Worm (Caenorhabditis elegans) whole organism, mixed stage, embryonic: ENCODE results near the gene B0001.4.
"Not testable (repeated sequence)": the region's sequence is repeated elsewhere in the genome, so short reads cannot be mapped to it uniquely, and the experiment has no call there.

Experiments
- M03D4.4 ChIP-seq: sonication (generic microtip); optimal IDR thresholded peaks from 2 replicates; lab custom pipeline; 2017; ENCODE audit warnings: mild to moderate bottlenecking, missing genetic modification characterization, missing compliant biosample characterization
- bed-3 ChIP-seq: fragments of 200-800 bp; sonication (Bioruptor generic); optimal IDR thresholded peaks from 3 replicates; lab custom pipeline; 2018; ENCODE audit warnings: mild to moderate bottlenecking, missing genetic modification characterization, moderate library complexity, missing compliant biosample characterization
- blmp-1 ChIP-seq: fragments of 150-350 bp; optimal IDR thresholded peaks from 2 replicates; lab custom pipeline; 2014; ENCODE audit warnings: missing biosample characterization, missing genetic modification characterization
- ceh-39 ChIP-seq: fragments of 150-350 bp; optimal IDR thresholded peaks from 2 replicates; lab custom pipeline; 2014; ENCODE audit warnings: missing biosample characterization, missing genetic modification characterization
- ceh-43 ChIP-seq: fragments of 200-800 bp; sonication (Bioruptor generic); optimal IDR thresholded peaks from 2 replicates; lab custom pipeline; 2018; ENCODE audit warnings: mild to moderate bottlenecking, missing genetic modification characterization, moderate library complexity, missing compliant biosample characterization
- ceh-83 ChIP-seq: fragments of 200-800 bp; sonication (Bioruptor generic); optimal IDR thresholded peaks from 2 replicates; lab custom pipeline; 2018; ENCODE audit warnings: mild to moderate bottlenecking, missing genetic modification characterization, missing compliant biosample characterization
- ces-1 ChIP-seq: fragments of 150-350 bp; optimal IDR thresholded peaks from 2 replicates; lab custom pipeline; 2014; ENCODE audit warnings: missing biosample characterization, missing genetic modification reagents, missing genetic modification characterization
- cnd-1 ChIP-seq: fragments of 200-800 bp; sonication (Bioruptor generic); optimal IDR thresholded peaks from 2 replicates; lab custom pipeline; 2018; ENCODE audit warnings: mild to moderate bottlenecking, missing genetic modification characterization, missing compliant biosample characterization
- drap-1 ChIP-seq: fragments of 200-800 bp; sonication (Bioruptor generic); optimal IDR thresholded peaks from 3 replicates; lab custom pipeline; 2018; ENCODE audit warnings: mild to moderate bottlenecking, missing genetic modification characterization, missing compliant biosample characterization
- elt-1 ChIP-seq: sonication (generic microtip); optimal IDR thresholded peaks from 2 replicates; lab custom pipeline; 2017; ENCODE audit warnings: missing genetic modification characterization, mild to moderate bottlenecking, missing compliant biosample characterization, antibody characterized with exemption, moderate library complexity, borderline replicate concordance; ENCODE audit not compliant: insufficient read depth
- elt-3 ChIP-seq: fragments of 150-350 bp; optimal IDR thresholded peaks from 2 replicates; lab custom pipeline; 2014; ENCODE audit warnings: missing biosample characterization, missing genetic modification characterization
- flh-1 ChIP-seq: fragments of 200-800 bp; sonication (Bioruptor generic); optimal IDR thresholded peaks from 2 replicates; lab custom pipeline; 2018; ENCODE audit warnings: mild to moderate bottlenecking, missing genetic modification characterization, moderate library complexity, missing compliant biosample characterization
- ham-2 ChIP-seq: fragments of 200-800 bp; sonication (Bioruptor generic); optimal IDR thresholded peaks from 2 replicates; lab custom pipeline; 2018; ENCODE audit warnings: mild to moderate bottlenecking, missing genetic modification characterization, missing compliant biosample characterization
- lin-13 ChIP-seq: fragments of 150-350 bp; optimal IDR thresholded peaks from 2 replicates; lab custom pipeline; 2014; ENCODE audit warnings: missing biosample characterization, missing genetic modification characterization
- lin-32 ChIP-seq: fragments of 200-800 bp; sonication (Bioruptor generic); optimal IDR thresholded peaks from 2 replicates; lab custom pipeline; 2018; ENCODE audit warnings: mild to moderate bottlenecking, missing genetic modification characterization, missing compliant biosample characterization
- lsy-2 ChIP-seq: fragments of 150-350 bp; optimal IDR thresholded peaks from 2 replicates; lab custom pipeline; 2014; ENCODE audit warnings: missing biosample characterization, missing genetic modification characterization
- mab-5 ChIP-seq: fragments of 150-350 bp; optimal IDR thresholded peaks from 2 replicates; lab custom pipeline; 2014; ENCODE audit warnings: missing biosample characterization, missing genetic modification characterization
- mls-2 ChIP-seq: sonication (generic microtip); optimal IDR thresholded peaks from 2 replicates; lab custom pipeline; 2016; ENCODE audit warnings: mild to moderate bottlenecking, missing genetic modification characterization, moderate library complexity, missing compliant biosample characterization
- nhr-12 ChIP-seq: fragments of 150-350 bp; optimal IDR thresholded peaks from 2 replicates; lab custom pipeline; 2014; ENCODE audit warnings: missing biosample characterization, missing genetic modification characterization
- nhr-2 ChIP-seq: fragments of 150-350 bp; optimal IDR thresholded peaks from 2 replicates; lab custom pipeline; 2014; ENCODE audit warnings: missing biosample characterization, missing genetic modification characterization
- nhr-237 ChIP-seq: fragments of 150-350 bp; optimal IDR thresholded peaks from 2 replicates; lab custom pipeline; 2014; ENCODE audit warnings: missing biosample characterization, missing genetic modification characterization
- sem-2 ChIP-seq: fragments of 200-800 bp; sonication (Bioruptor generic); optimal IDR thresholded peaks from 2 replicates; lab custom pipeline; 2018; ENCODE audit warnings: mild to moderate bottlenecking, missing genetic modification characterization, missing compliant biosample characterization
- snpc-4 ChIP-seq: fragments of 150-350 bp; optimal IDR thresholded peaks from 2 replicates; lab custom pipeline; 2014; ENCODE audit warnings: missing biosample characterization, missing genetic modification characterization
- sptf-1 ChIP-seq: sonication (generic microtip); optimal IDR thresholded peaks from 2 replicates; lab custom pipeline; 2017; ENCODE audit warnings: mild to moderate bottlenecking, missing genetic modification characterization, moderate library complexity, missing compliant biosample characterization
- unc-120 ChIP-seq: sonication (generic microtip); optimal IDR thresholded peaks from 2 replicates; lab custom pipeline; 2017; ENCODE audit warnings: missing genetic modification characterization, missing compliant biosample characterization; ENCODE audit not compliant: poor library complexity, severe bottlenecking
- unc-39 ChIP-seq: fragments of 150-350 bp; optimal IDR thresholded peaks from 2 replicates; lab custom pipeline; 2014; ENCODE audit warnings: missing biosample characterization, missing genetic modification characterization
- unc-62 ChIP-seq: fragments of 150-350 bp; optimal IDR thresholded peaks from 2 replicates; lab custom pipeline; 2014; ENCODE audit warnings: missing biosample characterization, missing genetic modification reagents, missing genetic modification characterization
- zip-8 ChIP-seq: fragments of 150-350 bp; optimal IDR thresholded peaks from 2 replicates; lab custom pipeline; 2014; ENCODE audit warnings: missing biosample characterization, missing genetic modification characterization
- ztf-11 ChIP-seq: fragments of 150-350 bp; optimal IDR thresholded peaks from 2 replicates; lab custom pipeline; 2014; ENCODE audit warnings: missing biosample characterization, missing genetic modification characterization

The B0001.4 gene

ce11 chrIV:12138093-12138492 is at the start of gene B0001.4:
TSS of gene B0001.4 (minus strand) at chrIV:12138193.
- TF ChIP-seq unc-120; lin-13; ztf-11 (tag; lab: Kevin White, UChicago): not testable (repeated sequence)

- not testable (repeated sequence) for TF ChIP-seq sem-2 (GFP tag; lab: Kevin White, UChicago); ces-1; unc-62
These were observed 40.2 kb upstream of the B0001.4 start, which contains the start of gene nlr-1 for ce11 chrIV:12178235-12178634. TSS of gene nlr-1 (minus strand) at chrIV:12178335.

ce11 chrIV:12167944-12168343 is 30.0 kb upstream of the B0001.4 start, which contains the start of gene F20B10.3:
TSS of gene F20B10.3 (plus strand) at chrIV:12168244.
- TF ChIP-seq sem-2 (GFP tag; lab: Kevin White, UChicago), result no peak
- TF ChIP-seq unc-39 (tag; lab: Kevin White, UChicago), result no peak
- no peak for TF ChIP-seq zip-8 (tag; lab: Kevin White, UChicago)
- no peak for TF ChIP-seq ceh-83 (GFP tag; lab: Kevin White, UChicago)
- no peak for TF ChIP-seq lin-13
- no peak for TF ChIP-seq lin-32 (GFP tag; lab: Kevin White, UChicago)
- no peak for TF ChIP-seq M03D4.4 (tag; lab: Kevin White, UChicago)
- TF ChIP-seq drap-1 (GFP tag; lab: Kevin White, UChicago), result no peak
- TF ChIP-seq cnd-1 (tag; lab: Kevin White, UChicago), result no peak
- no peak for TF ChIP-seq mab-5 (tag; lab: Kevin White, UChicago)
- no peak for TF ChIP-seq flh-1 (GFP tag; lab: Kevin White, UChicago)
- no peak for TF ChIP-seq unc-62
- no peak for TF ChIP-seq lsy-2
- TF ChIP-seq ceh-43 (GFP tag; lab: Kevin White, UChicago), result no peak
- TF ChIP-seq elt-3 (tag; lab: Kevin White, UChicago), result no peak
- no peak for TF ChIP-seq sptf-1 (tag; lab: Kevin White, UChicago)
- no peak for TF ChIP-seq bed-3 (GFP tag; lab: Kevin White, UChicago)
- TF ChIP-seq ham-2 (GFP tag; lab: Kevin White, UChicago), result no peak
- TF ChIP-seq unc-120, result no peak

ce11 chrIV:12165432-12166078 is 27.6 kb upstream of the B0001.4 start:
- no peak for TF ChIP-seq mls-2 (tag; lab: Kevin White, UChicago)
- TF ChIP-seq elt-1 (tag; lab: Kevin White, UChicago), result no peak

- TF ChIP-seq elt-3 (tag; lab: Kevin White, UChicago), result no peak
These were observed 24.7 kb upstream of the B0001.4 start for ce11 chrIV:12162732-12163131.

- no peak for TF ChIP-seq ceh-43 (GFP tag; lab: Kevin White, UChicago)
- TF ChIP-seq blmp-1 (tag; lab: Kevin White, UChicago), result no peak
- TF ChIP-seq lin-13, result no peak
- no peak for TF ChIP-seq nhr-237 (tag; lab: Kevin White, UChicago)
- no peak for TF ChIP-seq nhr-12 (tag; lab: Kevin White, UChicago)
- TF ChIP-seq ceh-39 (tag; lab: Kevin White, UChicago), result no peak
- no peak for TF ChIP-seq unc-39 (tag; lab: Kevin White, UChicago)
- no peak for TF ChIP-seq cnd-1 (tag; lab: Kevin White, UChicago)
- no peak for TF ChIP-seq zip-8 (tag; lab: Kevin White, UChicago)
- no peak for TF ChIP-seq lsy-2
- no peak for TF ChIP-seq mls-2 (tag; lab: Kevin White, UChicago)
- TF ChIP-seq, all 35 proteins: peak for 0
These were observed 22.4 kb upstream of the B0001.4 start for ce11 chrIV:12160421-12160820.

- TF ChIP-seq M03D4.4 (tag; lab: Kevin White, UChicago), result no peak
- TF ChIP-seq nhr-2 (tag; lab: Kevin White, UChicago), result peak; percentile 59
- TF ChIP-seq sem-2 (GFP tag; lab: Kevin White, UChicago), result no peak
- TF ChIP-seq lin-32 (GFP tag; lab: Kevin White, UChicago), result peak; percentile 61
- TF ChIP-seq cnd-1 (tag; lab: Kevin White, UChicago), result peak; percentile 70
- TF ChIP-seq ham-2 (GFP tag; lab: Kevin White, UChicago), result peak; percentile 78
- peak; percentile 35 for TF ChIP-seq ceh-39 (tag; lab: Kevin White, UChicago)
- TF ChIP-seq snpc-4, result no peak
These were observed 19.9 kb upstream of the B0001.4 start for ce11 chrIV:12157915-12158314.
